Worm (Caenorhabditis elegans) whole organism, L1 larva: ENCODE results near the gene clec-52.

Experiments used
- C16A3.4 ChIP-seq: fragments of 150-350 bp; optimal IDR thresholded peaks from 2 replicates; lab custom pipeline; 2014; ENCODE audit warnings: missing biosample characterization, missing genetic modification characterization
- C34B4.2 ChIP-seq: sonication (generic microtip); optimal IDR thresholded peaks from 2 replicates; lab custom pipeline; 2017; ENCODE audit warnings: mild to moderate bottlenecking, missing genetic modification characterization, missing compliant biosample characterization
- Y116A8C.19 ChIP-seq: sonication (generic microtip); optimal IDR thresholded peaks from 2 replicates; lab custom pipeline; 2016; ENCODE audit warnings: missing compliant biosample characterization, missing genetic modification characterization, borderline replicate concordance
- alr-1 ChIP-seq: fragments of 200-800 bp; sonication (Bioruptor generic); optimal IDR thresholded peaks from 2 replicates; lab custom pipeline; 2018; ENCODE audit warnings: borderline replicate concordance, mild to moderate bottlenecking, missing genetic modification characterization, missing compliant biosample characterization
- aly-2 ChIP-seq: fragments of 150-350 bp; optimal IDR thresholded peaks from 2 replicates; lab custom pipeline; 2014; ENCODE audit warnings: missing biosample characterization, missing genetic modification characterization
- ama-1 ChIP-seq: fragments of 150-350 bp; optimal IDR thresholded peaks from 2 replicates; lab custom pipeline; 2014
- ceh-8 ChIP-seq: fragments of 200-800 bp; sonication (Bioruptor generic); optimal IDR thresholded peaks from 2 replicates; lab custom pipeline; 2018; ENCODE audit warnings: mild to moderate bottlenecking, missing genetic modification characterization, moderate library complexity, missing compliant biosample characterization
- ceh-90 ChIP-seq: sonication (generic microtip); optimal IDR thresholded peaks from 2 replicates; lab custom pipeline; 2016; ENCODE audit warnings: missing genetic modification characterization, missing compliant biosample characterization
- ces-1 ChIP-seq: fragments of 150-350 bp; optimal IDR thresholded peaks from 2 replicates; lab custom pipeline; 2014; ENCODE audit warnings: missing biosample characterization, missing genetic modification reagents, missing genetic modification characterization
- egl-13 ChIP-seq: sonication (generic microtip); optimal IDR thresholded peaks from 2 replicates; lab custom pipeline; 2016; ENCODE audit warnings: missing genotype, missing genetic modification reagents, missing genetic modification characterization, missing compliant biosample characterization
- egl-27 ChIP-seq, 2 experiments: fragments of 150-350 bp in 1 of 2; sonication (generic microtip); optimal IDR thresholded peaks; 3 replicates each; lab custom pipeline; 2017 to 2018; ENCODE audit warnings: missing biosample characterization in 2 of 2, missing genetic modification characterization in 2 of 2, missing genetic modification reagents in 2 of 2
- elt-2 ChIP-seq: sonication (generic microtip); optimal IDR thresholded peaks from 2 replicates; lab custom pipeline; 2016; ENCODE audit warnings: missing genetic modification characterization, mild to moderate bottlenecking, inconsistent platforms, missing compliant biosample characterization, missing genetic modification reagents
- elt-3 ChIP-seq, 6 experiments: fragments of 150-350 bp in 1 of 6; sonication (generic microtip); optimal IDR thresholded peaks; 2 replicates each; lab custom pipeline; 2017 to 2018; ENCODE audit warnings: missing biosample characterization in 6 of 6, missing genetic modification characterization in 6 of 6, inconsistent platforms in 1 of 6
- ets-5 ChIP-seq: fragments of 200-800 bp; sonication (Bioruptor generic); IDR thresholded peaks from 2 replicates; pipeline ENCODE4 v1.3.6; 2022; ENCODE audit warnings: missing genetic modification characterization, missing compliant biosample characterization
- fkh-10 ChIP-seq: sonication (generic microtip); optimal IDR thresholded peaks from 2 replicates; lab custom pipeline; 2017; ENCODE audit warnings: missing biosample characterization, missing genetic modification reagents, missing genetic modification characterization
- fkh-4 ChIP-seq: sonication (generic microtip); optimal IDR thresholded peaks from 2 replicates; lab custom pipeline; 2016; ENCODE audit warnings: missing compliant biosample characterization, missing genetic modification characterization, borderline replicate concordance
- fkh-8 ChIP-seq: sonication (generic microtip); optimal IDR thresholded peaks from 2 replicates; lab custom pipeline; 2016; ENCODE audit warnings: mild to moderate bottlenecking, missing genetic modification characterization, missing compliant biosample characterization
- fos-1 ChIP-seq: fragments of 150-350 bp; optimal IDR thresholded peaks from 2 replicates; lab custom pipeline; 2014; ENCODE audit warnings: missing biosample characterization, missing genetic modification characterization
- grh-1 ChIP-seq: fragments of 200-800 bp; sonication (Bioruptor generic); IDR thresholded peaks from 2 replicates; pipeline ENCODE4 v1.3.6; 2022; ENCODE audit warnings: missing genetic modification reagents, missing genetic modification characterization, missing compliant biosample characterization
- hlh-17 ChIP-seq: fragments of 200-800 bp; sonication (Bioruptor generic); optimal IDR thresholded peaks from 2 replicates; lab custom pipeline; 2018; ENCODE audit warnings: missing genetic modification characterization, mild to moderate bottlenecking, missing compliant biosample characterization, moderate library complexity, borderline replicate concordance
- hlh-4 ChIP-seq: sonication (generic microtip); optimal IDR thresholded peaks from 2 replicates; lab custom pipeline; 2016; ENCODE audit warnings: mild to moderate bottlenecking, missing genetic modification characterization, missing compliant biosample characterization
- hpl-2 ChIP-seq: fragments of 150-350 bp; optimal IDR thresholded peaks from 2 replicates; lab custom pipeline; 2014; ENCODE audit warnings: missing biosample characterization, missing genetic modification reagents, missing genetic modification characterization
- irx-1 ChIP-seq: sonication (generic microtip); optimal IDR thresholded peaks from 2 replicates; lab custom pipeline; 2016; ENCODE audit warnings: missing genetic modification characterization, missing compliant biosample characterization
- isw-1 ChIP-seq: fragments of 200-800 bp; sonication (Bioruptor generic); IDR thresholded peaks from 2 replicates; pipeline ENCODE4 v1.3.6; 2022; ENCODE audit warnings: missing genetic modification characterization, missing compliant biosample characterization
- jun-1 ChIP-seq: fragments of 150-350 bp; optimal IDR thresholded peaks from 2 replicates; lab custom pipeline; 2014; ENCODE audit warnings: missing biosample characterization, missing genetic modification reagents, missing genetic modification characterization
- lin-39 ChIP-seq: fragments of 150-350 bp; optimal IDR thresholded peaks from 2 replicates; lab custom pipeline; 2014; ENCODE audit warnings: missing biosample characterization, missing genetic modification reagents, missing genetic modification characterization
- lsy-2 ChIP-seq, 2 experiments: fragments of 150-350 bp; optimal IDR thresholded peaks; 2 replicates each; lab custom pipeline; 2014; ENCODE audit warnings: missing biosample characterization in 2 of 2, missing genetic modification characterization in 2 of 2
- mab-9 ChIP-seq: fragments of 200-800 bp; sonication (Bioruptor generic); IDR thresholded peaks from 2 replicates; pipeline ENCODE4 v1.3.6; 2022; ENCODE audit warnings: missing genetic modification reagents, missing genetic modification characterization, missing compliant biosample characterization
- mep-1 ChIP-seq: fragments of 150-350 bp; optimal IDR thresholded peaks from 2 replicates; lab custom pipeline; 2014; ENCODE audit warnings: missing biosample characterization, missing genetic modification characterization
- nhr-11 ChIP-seq: fragments of 150-350 bp; optimal IDR thresholded peaks from 2 replicates; lab custom pipeline; 2014; ENCODE audit warnings: missing biosample characterization, missing genetic modification characterization
- nhr-19 ChIP-seq: fragments of 200-800 bp; sonication (Bioruptor generic); conservative IDR thresholded peaks from 2 replicates; pipeline ENCODE4 v1.3.6; 2022; ENCODE audit warnings: missing genetic modification characterization, missing compliant biosample characterization
- nhr-20 ChIP-seq: sonication (generic microtip); optimal IDR thresholded peaks from 2 replicates; lab custom pipeline; 2016; ENCODE audit warnings: mild to moderate bottlenecking, missing genetic modification characterization, missing compliant biosample characterization
- nhr-76 ChIP-seq: sonication (generic microtip); optimal IDR thresholded peaks from 2 replicates; lab custom pipeline; 2017; ENCODE audit warnings: missing biosample characterization, missing genetic modification characterization
- nhr-84 ChIP-seq: sonication (generic microtip); optimal IDR thresholded peaks from 2 replicates; lab custom pipeline; 2017; ENCODE audit warnings: missing biosample characterization, missing genetic modification characterization
- nhr-85 ChIP-seq: sonication (generic microtip); peaks from one replicate; lab custom pipeline; 2016; ENCODE audit warnings: missing genetic modification characterization, inconsistent platforms, missing compliant biosample characterization
- pax-3 ChIP-seq: fragments of 200-800 bp; sonication (Bioruptor generic); optimal IDR thresholded peaks from 2 replicates; lab custom pipeline; 2018; ENCODE audit warnings: mild to moderate bottlenecking, missing genetic modification characterization, moderate library complexity, missing compliant biosample characterization
- skn-1 ChIP-seq: fragments of 150-350 bp; optimal IDR thresholded peaks from 2 replicates; lab custom pipeline; 2014; ENCODE audit warnings: missing biosample characterization, missing genetic modification characterization
- snpc-4 ChIP-seq: fragments of 150-350 bp; optimal IDR thresholded peaks from 2 replicates; lab custom pipeline; 2014; ENCODE audit warnings: missing biosample characterization, missing genetic modification characterization
- sptf-1 ChIP-seq: fragments of 150-350 bp; optimal IDR thresholded peaks from 2 replicates; lab custom pipeline; 2014; ENCODE audit warnings: missing biosample characterization, missing genetic modification characterization
- sup-37 ChIP-seq: fragments of 200-800 bp; sonication (Bioruptor generic); optimal IDR thresholded peaks from 2 replicates; lab custom pipeline; 2018; ENCODE audit warnings: mild to moderate bottlenecking, missing genetic modification characterization, missing compliant biosample characterization
- tbx-2 ChIP-seq: sonication (generic microtip); optimal IDR thresholded peaks from 2 replicates; lab custom pipeline; 2016; ENCODE audit warnings: missing genetic modification characterization, missing compliant biosample characterization
- unc-130 ChIP-seq: fragments of 150-350 bp; optimal IDR thresholded peaks from 2 replicates; lab custom pipeline; 2017; ENCODE audit warnings: missing biosample characterization, missing genetic modification characterization, inconsistent platforms
- unc-62 ChIP-seq: fragments of 150-350 bp; optimal IDR thresholded peaks from 2 replicates; lab custom pipeline; 2014; ENCODE audit warnings: missing biosample characterization, missing genetic modification reagents, missing genetic modification characterization
- unc-86 ChIP-seq: sonication (generic microtip); optimal IDR thresholded peaks from 2 replicates; lab custom pipeline; 2016; ENCODE audit warnings: missing genetic modification characterization, missing compliant biosample characterization
- unc-98 ChIP-seq: fragments of 200-800 bp; sonication (Bioruptor generic); IDR thresholded peaks from 2 replicates; pipeline ENCODE4 v1.3.6; 2022; ENCODE audit warnings: missing genetic modification characterization, missing compliant biosample characterization
- xbp-1 ChIP-seq: sonication (generic microtip); optimal IDR thresholded peaks from 2 replicates; lab custom pipeline; 2016; ENCODE audit warnings: missing genetic modification characterization, missing compliant biosample characterization
- zag-1 ChIP-seq: fragments of 150-350 bp; optimal IDR thresholded peaks from 2 replicates; lab custom pipeline; 2014; ENCODE audit warnings: missing biosample characterization, missing genetic modification characterization
- ztf-11 ChIP-seq, 2 experiments: sonication (generic microtip); optimal IDR thresholded peaks; 2 replicates each; lab custom pipeline; 2016 to 2017; ENCODE audit warnings: missing genetic modification characterization in 2 of 2, missing biosample characterization in 1 of 2, missing compliant biosample characterization in 1 of 2

Gene clec-52

ce11 chrIV:8136005-8136512 lies 32.5 kb downstream of the clec-52 start, which contains the start of the genes isp-1 and islo-1 (continued):
- peak; percentile 52 for TF ChIP-seq nhr-20 (tag; lab: Kevin White, UChicago)
- peak; percentile 1 for TF ChIP-seq fkh-8 (tag; lab: Kevin White, UChicago)
- no peak for TF ChIP-seq nhr-19 (GFP tag; lab: Robert Waterston, UW)
- TF ChIP-seq skn-1 (tag; lab: Kevin White, UChicago), result peak; percentile 4
- no peak for TF ChIP-seq fos-1
- TF ChIP-seq sup-37 (GFP tag; lab: Kevin White, UChicago), result no peak
- TF ChIP-seq nhr-11, result no peak
- TF ChIP-seq lsy-2 (tag; optimal IDR thresholded peaks at IDR 0.05; lab: Kevin White, UChicago), result peak; percentile 12 to 82
- no peak for TF ChIP-seq sptf-1 (tag; lab: Kevin White, UChicago)
- no peak for TF ChIP-seq unc-62
- TF ChIP-seq C34B4.2, result no peak
- no peak for TF ChIP-seq ztf-11 (tag; optimal IDR thresholded peaks at IDR 0.05; lab: Kevin White, UChicago)
- TF ChIP-seq alr-1 (tag; lab: Kevin White, UChicago), result no peak
- no peak for TF ChIP-seq Y116A8C.19 (tag; lab: Kevin White, UChicago)
- peak; percentile 15 for TF ChIP-seq tbx-2
- TF ChIP-seq aly-2 (tag; lab: Kevin White, UChicago), result no peak
- TF ChIP-seq mab-9 (GFP tag; lab: Robert Waterston, UW), result no peak
- peak; percentile 8; the same call in 1 of the 2 replicates for TF ChIP-seq isw-1
- no peak for TF ChIP-seq hpl-2
- TF ChIP-seq hlh-4 (tag; lab: Kevin White, UChicago), result no peak
- no peak for TF ChIP-seq jun-1 (tag; lab: Kevin White, UChicago)
- no peak for TF ChIP-seq ceh-90
- no peak for TF ChIP-seq nhr-84 (tag; lab: Kevin White, UChicago)
- TF ChIP-seq fkh-4 (tag; lab: Kevin White, UChicago), result no peak
- peak; percentile 74 for TF ChIP-seq C16A3.4 (tag; lab: Kevin White, UChicago)
- peak; percentile 22 for TF ChIP-seq xbp-1 (tag; lab: Kevin White, UChicago)
- TF ChIP-seq grh-1 (GFP tag; lab: Robert Waterston, UW), result no peak
- no peak for TF ChIP-seq elt-2
- TF ChIP-seq ces-1 (GFP tag; lab: Kevin White, UChicago), result no peak
- no peak for TF ChIP-seq egl-27 (tag; optimal IDR thresholded peaks at IDR 0.05; lab: Kevin White, UChicago)
- no peak for TF ChIP-seq zag-1 (tag; lab: Kevin White, UChicago)
- no peak for TF ChIP-seq nhr-76
- no peak for TF ChIP-seq fkh-10 (GFP tag; lab: Kevin White, UChicago)
- TF ChIP-seq pax-3, result no peak
- peak; percentile 6 for TF ChIP-seq snpc-4
- TF ChIP-seq mep-1 (tag; lab: Kevin White, UChicago), result peak; percentile 63
- TF ChIP-seq egl-13 (tag; lab: Kevin White, UChicago), result no peak
- TF ChIP-seq irx-1 (tag; lab: Kevin White, UChicago), result peak; percentile 34
- TF ChIP-seq elt-3 (tag; optimal IDR thresholded peaks at IDR 0.05; lab: Kevin White, UChicago), result peak in 1 of 6 experiments; percentile 4
- TF ChIP-seq ets-5 (GFP tag; lab: Robert Waterston, UW), result no peak
- TF ChIP-seq nhr-85 (tag; lab: Kevin White, UChicago), result peak; percentile 50
- peak; percentile 33 for TF ChIP-seq unc-130 (tag; lab: Kevin White, UChicago)
- TF ChIP-seq lin-39, result no peak
- no peak for TF ChIP-seq ceh-8 (GFP tag; lab: Kevin White, UChicago)
- TF ChIP-seq hlh-17 (GFP tag; lab: Kevin White, UChicago), result no peak
- TF ChIP-seq unc-86 (tag; lab: Kevin White, UChicago), result no peak
- TF ChIP-seq unc-98 (GFP tag; lab: Robert Waterston, UW), result no peak
- TF ChIP-seq ama-1 (lab: Kevin White, UChicago), result no peak
